Fruit fly (Drosophila melanogaster) whole organism, embryonic: ENCODE measurements around the gene ath.

Experiments
- Bgb ChIP-seq: fragments of 200-800 bp; sonication (Bioruptor generic); IDR thresholded peaks from 2 replicates; pipeline ENCODE4 v1.3.6; 2022; ENCODE audit warnings: missing biosample characterization, missing genetic modification characterization; ENCODE audit not compliant: partially characterized antibody
- CG11085 ChIP-seq: fragments of 200-800 bp; sonication (Bioruptor generic); IDR thresholded peaks from 2 replicates; pipeline ENCODE4 v1.3.6; 2022; ENCODE audit warnings: missing biosample characterization, missing genetic modification characterization
- CG12659 ChIP-seq: fragments of 200-800 bp; sonication (Bioruptor generic); optimal IDR thresholded peaks from 3 replicates; lab custom pipeline; 2017; ENCODE audit warnings: mild to moderate bottlenecking, missing biosample characterization, missing genetic modification reagents, missing genetic modification characterization
- CG15269 ChIP-seq: fragments of 200-800 bp; sonication (Bioruptor generic); optimal IDR thresholded peaks from 2 replicates; lab custom pipeline; 2018; ENCODE audit warnings: missing biosample characterization, mild to moderate bottlenecking, missing genetic modification characterization, moderate library complexity
- CG16813 ChIP-seq: fragments of 200-800 bp; sonication (Bioruptor generic); IDR thresholded peaks from 3 replicates; pipeline ENCODE4 v1.3.6; 2022; ENCODE audit warnings: missing biosample characterization, missing genetic modification characterization; ENCODE audit not compliant: partially characterized antibody
- CG2678 ChIP-seq: fragments of 200-800 bp; sonication (Bioruptor generic); optimal IDR thresholded peaks from 3 replicates; lab custom pipeline; 2019; ENCODE audit warnings: missing biosample characterization, mild to moderate bottlenecking, missing genetic modification characterization, moderate library complexity
- CG3065 ChIP-seq: fragments of 200-800 bp; sonication (Bioruptor generic); optimal IDR thresholded peaks from 2 replicates; lab custom pipeline; 2016; ENCODE audit warnings: missing biosample characterization, missing genetic modification characterization
- CG34422 ChIP-seq: fragments of 200-800 bp; sonication (Bioruptor generic); IDR thresholded peaks from 3 replicates; pipeline ENCODE4 v1.3.6; 2022; ENCODE audit warnings: missing biosample characterization, missing genetic modification characterization
- CG4617 ChIP-seq: fragments of 200-800 bp; sonication (Bioruptor generic); optimal IDR thresholded peaks from 3 replicates; lab custom pipeline; 2016; ENCODE audit warnings: missing biosample characterization, missing genetic modification characterization, borderline replicate concordance
- CG6683 ChIP-seq: fragments of 200-800 bp; sonication (Bioruptor generic); optimal IDR thresholded peaks from 2 replicates; lab custom pipeline; 2017; ENCODE audit warnings: missing biosample characterization, mild to moderate bottlenecking, missing genetic modification characterization, missing genetic modification reagents
- CG6791 ChIP-seq: fragments of 200-800 bp; sonication (Bioruptor generic); IDR thresholded peaks from 3 replicates; pipeline ENCODE4 v1.3.6; 2022; ENCODE audit warnings: missing biosample characterization, missing genetic modification characterization; ENCODE audit not compliant: partially characterized antibody
- CG7963 ChIP-seq: fragments of 200-800 bp; sonication (Bioruptor generic); IDR thresholded peaks from 3 replicates; pipeline ENCODE4 v1.3.6; 2022; ENCODE audit warnings: missing biosample characterization, missing genetic modification characterization; ENCODE audit not compliant: partially characterized antibody
- CG8388 ChIP-seq: fragments of 200-800 bp; sonication (Bioruptor generic); optimal IDR thresholded peaks from 2 replicates; lab custom pipeline; 2019; ENCODE audit warnings: missing biosample characterization, mild to moderate bottlenecking, missing genetic modification characterization, moderate library complexity
- CG9797 ChIP-seq: fragments of 200-800 bp; sonication (Bioruptor generic); optimal IDR thresholded peaks from 3 replicates; lab custom pipeline; 2018; ENCODE audit warnings: missing biosample characterization, mild to moderate bottlenecking, missing genetic modification characterization
- CrebB ChIP-seq: fragments of 200-800 bp; sonication (Bioruptor generic); optimal IDR thresholded peaks from 3 replicates; lab custom pipeline; 2018; ENCODE audit warnings: missing biosample characterization, mild to moderate bottlenecking, missing genetic modification characterization
- Dbx ChIP-seq: fragments of 200-800 bp; sonication (Bioruptor generic); IDR thresholded peaks from 3 replicates; pipeline ENCODE4 v1.3.6; 2022; ENCODE audit warnings: missing biosample characterization, missing genetic modification characterization
- Dll ChIP-seq: fragments of 200-800 bp; sonication (Bioruptor generic); IDR thresholded peaks from 4 replicates; pipeline ENCODE4 v1.3.6; 2022; ENCODE audit warnings: missing biosample characterization, missing genetic modification characterization; ENCODE audit not compliant: partially characterized antibody
- E2f2 ChIP-seq: fragments of 200-800 bp; sonication (Bioruptor generic); IDR thresholded peaks from 2 replicates; pipeline ENCODE4 v1.3.6; 2022; ENCODE audit warnings: missing biosample characterization, missing genetic modification characterization
- Ets97D ChIP-seq: fragments of 200-800 bp; sonication (Bioruptor generic); optimal IDR thresholded peaks from 3 replicates; lab custom pipeline; 2016; ENCODE audit warnings: missing biosample characterization, missing genetic modification characterization
- Fer1 ChIP-seq: fragments of 200-800 bp; sonication (Bioruptor generic); optimal IDR thresholded peaks from 2 replicates; lab custom pipeline; 2017; ENCODE audit warnings: missing biosample characterization, mild to moderate bottlenecking, missing genetic modification characterization
- MBD-R2 ChIP-seq: fragments of 200-800 bp; sonication (Bioruptor generic); IDR thresholded peaks from 2 replicates; pipeline ENCODE4 v1.3.6; 2022; ENCODE audit warnings: missing biosample characterization, missing genetic modification characterization
- MTF-1 ChIP-seq: fragments of 200-800 bp; sonication (Bioruptor generic); optimal IDR thresholded peaks from 2 replicates; lab custom pipeline; 2018; ENCODE audit warnings: missing biosample characterization, mild to moderate bottlenecking, missing genetic modification characterization, borderline replicate concordance
- Med ChIP-seq: fragments of 200-800 bp; sonication (Bioruptor generic); peaks from one replicate; lab custom pipeline; 2016; ENCODE audit warnings: missing biosample characterization, missing genetic modification characterization, mild to moderate bottlenecking, inconsistent platforms, moderate library complexity
- Myb ChIP-seq: fragments of 200-800 bp; sonication (Bioruptor generic); optimal IDR thresholded peaks from 2 replicates; lab custom pipeline; 2016; ENCODE audit warnings: missing biosample characterization, missing genetic modification characterization
- Optix ChIP-seq: fragments of 200-800 bp; sonication (Bioruptor generic); IDR thresholded peaks from 3 replicates; pipeline ENCODE4 v1.3.6; 2022; ENCODE audit warnings: missing biosample characterization, missing genetic modification characterization
- Six4 ChIP-seq: fragments of 200-800 bp; sonication (Bioruptor generic); optimal IDR thresholded peaks from 2 replicates; lab custom pipeline; 2016; ENCODE audit warnings: missing biosample characterization, missing genetic modification characterization
- TFAM ChIP-seq: fragments of 200-800 bp; sonication (Bioruptor generic); optimal IDR thresholded peaks from 2 replicates; lab custom pipeline; 2017; ENCODE audit warnings: missing biosample characterization, missing genetic modification characterization, inconsistent platforms
- Xrp1 ChIP-seq: fragments of 200-800 bp; sonication (Bioruptor generic); IDR thresholded peaks from 2 replicates; pipeline ENCODE4 v1.3.6; 2022; ENCODE audit warnings: missing biosample characterization, missing genetic modification characterization
- YL-1 ChIP-seq: fragments of 200-800 bp; sonication (Bioruptor generic); optimal IDR thresholded peaks from 3 replicates; lab custom pipeline; 2017; ENCODE audit warnings: missing biosample characterization, mild to moderate bottlenecking, missing genetic modification characterization
- bsh ChIP-seq, 2 experiments: fragments of 200-800 bp; sonication (Bioruptor generic); optimal IDR thresholded peaks; 2 replicates each; lab custom pipeline; 2017 to 2018; ENCODE audit warnings: mild to moderate bottlenecking in 2 of 2, missing biosample characterization in 2 of 2, missing genetic modification characterization in 2 of 2, moderate library complexity in 1 of 2
- cg ChIP-seq: fragments of 200-800 bp; sonication (Bioruptor generic); optimal IDR thresholded peaks from 3 replicates; lab custom pipeline; 2019; ENCODE audit warnings: missing biosample characterization, mild to moderate bottlenecking, missing genetic modification characterization, moderate library complexity
- chn ChIP-seq: fragments of 200-800 bp; sonication (Bioruptor generic); optimal IDR thresholded peaks from 2 replicates; lab custom pipeline; 2016; ENCODE audit warnings: missing biosample characterization, missing genetic modification characterization
- ci ChIP-seq: fragments of 200-800 bp; sonication (Bioruptor generic); IDR thresholded peaks from 3 replicates; pipeline ENCODE4 v1.3.6; 2022; ENCODE audit warnings: missing biosample characterization, missing genetic modification characterization
- crp ChIP-seq, 2 experiments: fragments of 200-800 bp; sonication (Bioruptor generic); optimal IDR thresholded peaks; 2 replicates in 1 of 2; 3 replicates in 1 of 2; lab custom pipeline; 2017; ENCODE audit warnings: missing biosample characterization in 2 of 2, missing genetic modification characterization in 2 of 2, mild to moderate bottlenecking in 1 of 2, moderate library complexity in 1 of 2
- fd96Cb ChIP-seq: fragments of 200-800 bp; sonication (Bioruptor generic); optimal IDR thresholded peaks from 2 replicates; lab custom pipeline; 2018; ENCODE audit warnings: missing biosample characterization, mild to moderate bottlenecking, missing genetic modification characterization, moderate library complexity
- lmd ChIP-seq: fragments of 200-800 bp; sonication (Bioruptor generic); IDR thresholded peaks from 2 replicates; pipeline ENCODE4 v1.3.6; 2022; ENCODE audit warnings: missing biosample characterization, missing genetic modification characterization
- prd ChIP-seq, 3 experiments: fragments of >200 bp in 2 of 3; fragments of 200-800 bp in 1 of 3; sonication (Bioruptor generic) in 1 of 3; optimal IDR thresholded peaks in 2 of 3; IDR thresholded peaks in 1 of 3; 2 replicates in 2 of 3; 3 replicates in 1 of 3; pipeline versions ENCODE4 v1.3.6 to Lab custom; 2017 to 2022; ENCODE audit warnings: missing biosample characterization in 1 of 3, missing genetic modification characterization in 1 of 3
- pros ChIP-seq: fragments of 200-800 bp; sonication (Bioruptor generic); optimal IDR thresholded peaks from 3 replicates; lab custom pipeline; 2019; ENCODE audit warnings: missing biosample characterization, mild to moderate bottlenecking, missing genetic modification characterization, moderate library complexity
- pzg ChIP-seq: fragments of 200-800 bp; sonication (Bioruptor generic); optimal IDR thresholded peaks from 3 replicates; lab custom pipeline; 2018; ENCODE audit warnings: missing biosample characterization, mild to moderate bottlenecking, missing genetic modification characterization, moderate library complexity
- sens ChIP-seq: fragments of 200-800 bp; sonication (Bioruptor generic); peaks from one replicate; lab custom pipeline; 2016; ENCODE audit warnings: missing biosample characterization, missing genetic modification characterization
- slou ChIP-seq: fragments of 200-800 bp; sonication (Bioruptor generic); optimal IDR thresholded peaks from 3 replicates; lab custom pipeline; 2016; ENCODE audit warnings: missing biosample characterization, missing genetic modification characterization
- sob ChIP-seq: fragments of 200-800 bp; sonication (Bioruptor generic); IDR thresholded peaks from 2 replicates; pipeline ENCODE4 v1.3.6; 2022; ENCODE audit warnings: missing biosample characterization, missing genetic modification characterization
- stwl ChIP-seq: fragments of 200-800 bp; sonication (Bioruptor generic); optimal IDR thresholded peaks from 3 replicates; lab custom pipeline; 2018; ENCODE audit warnings: missing biosample characterization, mild to moderate bottlenecking, missing genetic modification characterization, moderate library complexity
- vvl ChIP-seq: fragments of 200-800 bp; sonication (Bioruptor generic); IDR thresholded peaks from 2 replicates; pipeline ENCODE4 v1.3.6; 2022; ENCODE audit warnings: missing biosample characterization, missing genetic modification characterization
- wek ChIP-seq: fragments of 200-800 bp; sonication (Bioruptor generic); optimal IDR thresholded peaks from 3 replicates; lab custom pipeline; 2018; ENCODE audit warnings: missing biosample characterization, mild to moderate bottlenecking, missing genetic modification characterization, moderate library complexity

The ath gene

DNA sequence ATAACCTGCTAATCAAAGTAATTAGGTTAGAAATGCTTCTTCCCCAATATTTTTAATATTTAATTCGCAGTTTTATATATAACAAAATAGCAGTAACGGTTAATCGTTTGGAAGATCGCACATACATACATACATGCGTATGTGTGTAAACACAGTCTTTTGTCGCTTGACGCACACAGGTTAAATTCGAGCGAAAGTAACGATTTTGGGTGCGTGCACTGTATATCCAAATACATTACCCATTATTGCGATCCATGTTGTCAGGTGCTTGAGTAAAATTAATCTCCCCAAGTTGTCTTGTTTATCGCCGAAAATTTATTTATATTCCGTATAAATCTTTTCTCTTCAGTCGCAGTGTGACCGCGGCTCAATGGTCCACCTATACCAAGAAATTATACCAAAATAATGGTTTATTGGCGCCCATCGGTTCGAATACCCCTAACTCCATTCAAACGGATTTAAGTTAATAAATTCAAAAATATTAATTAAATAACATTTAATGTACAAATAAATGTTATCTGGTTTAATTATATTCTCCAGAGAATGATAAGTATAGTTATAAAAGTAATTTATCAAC lies 6.9 kb upstream of the ath start, which contains the start of gene CG34159 (continued):
- peak; percentile 7 for TF ChIP-seq Ets97D
- no peak for TF ChIP-seq sob
- TF ChIP-seq Fer1 (GFP tag; lab: Kevin White, UChicago), result peak; percentile 38
- peak; percentile 62 for TF ChIP-seq CG12659
- TF ChIP-seq, all 482 proteins: peak for 32

- TF ChIP-seq slou (GFP tag; lab: Kevin White, UChicago) (no peak), MTF-1 (GFP tag; lab: Kevin White, UChicago) (no peak), bsh (GFP tag; optimal IDR thresholded peaks at IDR 0.05; lab: Kevin White, UChicago) (no peak), CG8388 (GFP tag; lab: Kevin White, UChicago) (no peak), TFAM (GFP tag; lab: Kevin White, UChicago) (no peak), Optix (GFP tag; lab: Robert Waterston, UW) (no peak), CrebB (tag; lab: Kevin White, UChicago) (no peak), lmd (GFP tag; lab: Robert Waterston, UW) (no peak), CG2678 (no peak), vvl (GFP tag; lab: Robert Waterston, UW) (no peak), CG7963 (GFP tag; lab: Robert Waterston, UW) (no peak), sens (GFP tag; lab: Kevin White, UChicago) (no peak), Six4 (GFP tag; lab: Kevin White, UChicago) (no peak), CG15269 (tag; lab: Kevin White, UChicago) (no peak), CG34422 (GFP tag; lab: Robert Waterston, UW) (0 out of 3 replicates have a peak, but pooled peaks have one; percentile 24), CG11085 (no peak), Xrp1 (GFP tag; lab: Robert Waterston, UW) (no peak), Med (GFP tag; lab: Kevin White, UChicago) (peak; percentile 53)
Observed at dm6 chr2L:10205940-10206339, 5.0 kb upstream of the ath start.

- TF ChIP-seq Bgb (GFP tag; lab: Robert Waterston, UW) (0 out of 2 replicates have a peak, but pooled peaks have one; percentile 8), pzg (GFP tag; lab: Kevin White, UChicago) (peak; percentile 43), chn (GFP tag; lab: Kevin White, UChicago) (no peak), Dbx (peak; percentile 29; the same call in 1 of the 3 replicates), CG6791 (GFP tag; lab: Robert Waterston, UW) (no peak), Dll (GFP tag; lab: Robert Waterston, UW) (peak; percentile 52; the same call in 1 of the 4 replicates), Myb (GFP tag; lab: Kevin White, UChicago) (peak; percentile 68), prd (optimal IDR thresholded peaks at IDR 0.05; lab: Kevin White, UChicago) (no peak), prd (GFP tag; IDR thresholded peaks at IDR 0.05; lab: Robert Waterston, UW) (no peak), CG3065 (no peak), CG6683 (GFP tag; lab: Kevin White, UChicago) (no peak), stwl (tag; lab: Kevin White, UChicago) (peak; percentile 1), wek (GFP tag; lab: Kevin White, UChicago) (peak; percentile 26), ci (0 out of 3 replicates have a peak, but pooled peaks have one; percentile 21), YL-1 (GFP tag; lab: Kevin White, UChicago) (peak; percentile 12), pros (GFP tag; lab: Kevin White, UChicago) (no peak), MBD-R2 (GFP tag; lab: Robert Waterston, UW) (peak; percentile 52; the same call in 1 of the 2 replicates), CG16813 (GFP tag; lab: Robert Waterston, UW) (0 out of 3 replicates have a peak, but pooled peaks have one; percentile 22), cg (GFP tag; lab: Kevin White, UChicago) (no peak), crp (GFP tag; optimal IDR thresholded peaks at IDR 0.05; lab: Kevin White, UChicago) (peak in 1 of 2 experiments; percentile 31), CG4617 (peak; percentile 69), CG34422 (GFP tag; lab: Robert Waterston, UW) (0 out of 3 replicates have a peak, but pooled peaks have one; percentile 12), CG9797 (GFP tag; lab: Kevin White, UChicago) (peak; percentile 66), fd96Cb (tag; lab: Kevin White, UChicago) (no peak), E2f2 (GFP tag; lab: Robert Waterston, UW) (peak; percentile 32; the same call in 1 of the 2 replicates)
Observed at dm6 chr2L:10206633-10207162, 4.2 kb upstream of the ath start, which contains the start of gene Snx17. Gene Snx17, minus strand, starts transcription at chr2L:10206961.
